Worm (Caenorhabditis elegans): ENCODE data around the gene vars-1.

DNA sequence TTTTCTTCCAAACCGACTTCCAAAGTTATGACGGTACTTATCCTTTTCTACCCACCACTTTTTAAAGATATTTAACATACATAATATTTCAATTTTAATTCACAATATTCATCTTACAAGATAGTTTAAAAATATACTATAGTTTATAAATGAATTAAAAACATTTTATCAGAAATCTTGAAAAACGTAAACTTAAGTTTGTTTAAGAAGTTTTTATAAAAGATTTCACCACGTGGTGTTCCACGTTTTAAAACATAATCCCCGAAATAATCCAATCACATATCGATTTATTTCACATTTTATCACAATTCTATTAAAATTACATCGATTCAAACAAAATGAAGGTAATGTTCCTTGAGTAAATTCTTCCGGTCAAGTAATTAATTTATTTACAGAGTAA lies 15.5 kb downstream of the vars-1 start, which contains the start of gene ZC513.3:
- TF ChIP-seq zag-1 (tag; optimal IDR thresholded peaks at IDR 0.05) (no peak), lsy-12 (tag; optimal IDR thresholded peaks at IDR 0.05) (no peak), ceh-82 (tag; optimal IDR thresholded peaks at IDR 0.05) (no peak), elt-1 (tag; optimal IDR thresholded peaks at IDR 0.05) (no peak), pqm-1 (tag; optimal IDR thresholded peaks at IDR 0.05) (no peak), snpc-4 (tag; optimal IDR thresholded peaks at IDR 0.05) (no peak)
